Fruit fly (Drosophila melanogaster) whole organism: ENCODE measurements around the gene CG15465.

Experiments
- CG8478 ChIP-seq: fragments of >200 bp; optimal IDR thresholded peaks from 2 replicates; lab custom pipeline; 2018; ENCODE audit warnings: inconsistent platforms
- Dll ChIP-seq: fragments of >200 bp; optimal IDR thresholded peaks from 2 replicates; lab custom pipeline; 2017
- EcR ChIP-seq, 2 experiments: fragments of >200 bp; optimal IDR thresholded peaks; 2 replicates each; lab custom pipeline; 2017; ENCODE audit warnings: missing biosample characterization in 2 of 2, missing genetic modification characterization in 2 of 2, missing genetic modification reagents in 2 of 2
- pan ChIP-seq: fragments of >200 bp; optimal IDR thresholded peaks from 2 replicates; lab custom pipeline; 2017
- psq ChIP-seq: fragments of >200 bp; optimal IDR thresholded peaks from 2 replicates; lab custom pipeline; 2017
- usp ChIP-seq: fragments of >200 bp; optimal IDR thresholded peaks from 2 replicates; lab custom pipeline; 2017; ENCODE audit warnings: missing biosample characterization, missing genetic modification characterization, mixed read lengths

Gene CG15465

DNA sequence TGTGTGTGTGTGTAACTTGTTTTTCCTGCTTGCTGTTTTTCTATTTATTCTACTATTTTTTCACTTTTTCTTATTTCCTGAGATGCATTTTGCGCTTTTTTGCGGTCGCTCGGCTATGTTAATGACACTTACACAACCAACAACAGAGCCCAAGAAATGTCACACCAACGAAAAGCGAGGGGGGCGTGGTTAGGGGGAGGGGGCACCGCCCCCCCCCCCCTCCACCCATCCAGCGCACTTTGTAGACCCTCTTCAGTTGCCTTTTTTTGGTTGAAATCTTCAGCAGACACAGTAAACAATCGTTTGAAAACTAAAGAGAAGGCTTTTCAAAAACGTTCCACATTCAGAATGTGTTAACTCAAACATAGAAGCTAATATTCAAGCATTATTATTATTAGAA lies 207.6 kb downstream of the CG15465 start:
- TF ChIP-seq pan (lab: Kevin White, UChicago) (no peak), psq (lab: Kevin White, UChicago) (no peak), usp (GFP tag; lab: Kevin White, UChicago) (no peak), EcR (GFP tag; optimal IDR thresholded peaks at IDR 0.05; lab: Kevin White, UChicago) (no peak), Dll (lab: Kevin White, UChicago) (no peak), CG8478 (lab: Kevin White, UChicago) (no peak)

DNA sequence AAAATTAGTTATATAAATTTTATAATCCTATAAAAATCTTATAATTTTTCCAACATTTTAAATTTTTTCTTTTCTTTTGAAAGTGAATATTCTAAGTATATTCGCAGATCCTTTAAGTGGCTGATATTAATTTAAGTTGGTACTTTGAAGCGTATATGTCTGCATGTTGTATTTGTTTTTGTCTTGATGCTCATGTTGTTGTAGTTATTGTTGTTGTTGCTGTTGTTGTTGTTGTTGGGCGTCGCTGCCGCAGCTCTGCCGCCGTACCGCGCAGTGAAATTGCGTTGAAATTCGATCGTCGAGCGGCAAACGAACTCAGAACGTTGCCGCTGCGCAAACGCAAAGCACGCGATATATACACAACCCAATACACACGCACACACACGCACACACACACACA lies 210.2 kb downstream of the CG15465 start, which contains the start of gene CG42749:
Gene CG42749 (plus strand): TSS at position 301 of the 400 bp plus-strand sequence.
- no peak for TF ChIP-seq pan (lab: Kevin White, UChicago)
- no peak for TF ChIP-seq EcR (GFP tag; optimal IDR thresholded peaks at IDR 0.05; lab: Kevin White, UChicago)
- TF ChIP-seq usp (GFP tag; lab: Kevin White, UChicago): no peak
- TF ChIP-seq Dll (lab: Kevin White, UChicago): no peak
- TF ChIP-seq psq (lab: Kevin White, UChicago): no peak
- no peak for TF ChIP-seq CG8478 (lab: Kevin White, UChicago)

DNA sequence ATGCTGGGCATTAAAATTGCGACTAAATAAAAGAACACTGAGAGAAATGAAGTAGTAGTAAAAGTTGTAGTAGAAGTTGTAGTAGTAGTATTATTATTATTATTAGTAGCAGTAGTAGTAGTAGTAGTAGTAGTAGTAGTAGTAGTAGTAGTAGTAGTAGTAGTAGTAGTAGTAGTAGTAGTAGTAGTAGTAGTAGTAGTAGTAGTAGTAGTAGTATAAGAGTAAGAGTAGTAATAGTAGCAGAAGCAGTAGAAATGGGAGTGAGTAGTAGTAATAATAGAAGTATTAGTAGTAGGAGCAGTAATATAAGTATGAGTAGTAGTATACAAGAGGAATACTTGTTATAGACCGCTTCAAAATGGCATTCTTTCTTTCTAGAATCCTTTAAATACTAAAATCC lies 214.4 kb downstream of the CG15465 start:
- TF ChIP-seq usp (GFP tag; lab: Kevin White, UChicago) (no peak), pan (lab: Kevin White, UChicago) (no peak), psq (lab: Kevin White, UChicago) (no peak), EcR (GFP tag; optimal IDR thresholded peaks at IDR 0.05; lab: Kevin White, UChicago) (no peak), Dll (lab: Kevin White, UChicago) (no peak), CG8478 (lab: Kevin White, UChicago) (no peak)

DNA sequence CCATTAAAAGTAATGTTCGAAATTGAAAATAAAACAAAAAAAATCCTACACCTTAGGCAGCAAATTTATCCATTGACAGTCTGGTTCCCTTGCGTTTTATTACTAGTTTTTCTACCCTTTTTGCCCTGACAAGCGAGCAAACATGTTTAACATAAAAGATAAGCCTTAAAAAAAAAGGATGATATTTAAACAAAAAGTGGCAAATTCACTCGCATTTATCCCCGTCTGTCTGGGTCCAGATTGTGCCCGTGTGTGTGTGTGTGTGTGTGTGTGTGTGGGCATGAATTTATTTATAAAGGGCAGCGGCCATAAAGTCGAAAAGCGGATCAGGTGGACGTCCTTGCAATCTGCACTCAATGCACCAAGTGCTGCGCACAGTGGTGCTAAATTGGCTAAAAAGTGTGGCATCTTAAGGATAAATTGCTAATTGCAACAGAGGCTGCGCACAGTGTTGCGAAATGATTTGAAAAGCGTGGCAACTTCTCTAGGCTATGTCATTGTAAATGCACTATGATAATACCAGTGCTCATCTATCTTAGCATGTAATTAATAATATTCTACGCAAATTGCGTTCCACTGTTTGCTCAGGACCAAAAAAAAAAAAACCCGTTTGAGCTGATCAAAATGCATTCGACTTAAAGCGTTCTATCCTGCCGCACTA lies 215.2 kb downstream of the CG15465 start:
- TF ChIP-seq pan (lab: Kevin White, UChicago) (no peak), Dll (lab: Kevin White, UChicago) (no peak)
